Worm (Caenorhabditis elegans) whole organism, L2 larva: ENCODE results near the gene cya-2.

ENCODE experiments used
- ZK546.5 ChIP-seq: sonication (generic microtip); optimal IDR thresholded peaks from 2 replicates; lab custom pipeline; 2017; ENCODE audit warnings: missing biosample characterization, missing genetic modification characterization
- lsy-2 ChIP-seq, 2 experiments: fragments of 150-350 bp in 1 of 2; sonication (generic microtip) in 1 of 2; optimal IDR thresholded peaks; 2 replicates each; lab custom pipeline; 2014 to 2017; ENCODE audit warnings: missing biosample characterization in 2 of 2, missing genetic modification characterization in 2 of 2
- nhr-11 ChIP-seq: fragments of 150-350 bp; optimal IDR thresholded peaks from 2 replicates; lab custom pipeline; 2014; ENCODE audit warnings: missing biosample characterization, missing genetic modification characterization
- nhr-237 ChIP-seq: fragments of 150-350 bp; optimal IDR thresholded peaks from 2 replicates; lab custom pipeline; 2014; ENCODE audit warnings: missing biosample characterization, missing genetic modification characterization
- unc-39 ChIP-seq: fragments of 150-350 bp; optimal IDR thresholded peaks from 2 replicates; lab custom pipeline; 2014; ENCODE audit warnings: missing biosample characterization, missing genetic modification characterization
- zag-1 ChIP-seq: fragments of 150-350 bp; optimal IDR thresholded peaks from 2 replicates; lab custom pipeline; 2014; ENCODE audit warnings: missing biosample characterization, missing genetic modification characterization
- ztf-4 ChIP-seq: fragments of 150-350 bp; optimal IDR thresholded peaks from 2 replicates; lab custom pipeline; 2014; ENCODE audit warnings: missing biosample characterization, missing genetic modification characterization

- no peak for TF ChIP-seq lsy-2 (tag; optimal IDR thresholded peaks at IDR 0.05; lab: Kevin White, UChicago)
- TF ChIP-seq nhr-11 (tag; lab: Kevin White, UChicago): no peak
- TF ChIP-seq unc-39 (tag; lab: Kevin White, UChicago): no peak
- TF ChIP-seq nhr-237 (tag; lab: Kevin White, UChicago): no peak
- TF ChIP-seq ztf-4 (tag; lab: Kevin White, UChicago): no peak
- TF ChIP-seq zag-1 (tag; lab: Kevin White, UChicago): no peak
- TF ChIP-seq ZK546.5 (tag; lab: Kevin White, UChicago): no peak
Observed at ce11 chrII:1993738-1994137, 29.7 kb downstream of the cya-2 start, which contains the start of gene math-21.
